Worm (Caenorhabditis elegans) whole organism, late embryonic: Measurements from ENCODE around the gene clu-1.

Source experiments
- C08G9.2 ChIP-seq: sonication (generic microtip); optimal IDR thresholded peaks from 2 replicates; lab custom pipeline; 2016; ENCODE audit warnings: mild to moderate bottlenecking, missing genetic modification characterization, moderate library complexity, missing compliant biosample characterization
- C38D4.7 ChIP-seq: fragments of 200-800 bp; sonication (Bioruptor generic); optimal IDR thresholded peaks from 2 replicates; lab custom pipeline; 2018; ENCODE audit warnings: mild to moderate bottlenecking, missing genetic modification characterization, moderate library complexity, missing compliant biosample characterization
- F13H6.1 ChIP-seq: sonication (generic microtip); optimal IDR thresholded peaks from 2 replicates; lab custom pipeline; 2016; ENCODE audit warnings: missing genetic modification characterization, missing compliant biosample characterization
- K09A11.1 ChIP-seq: sonication (generic microtip); optimal IDR thresholded peaks from 2 replicates; lab custom pipeline; 2017; ENCODE audit warnings: antibody characterized with exemption, mild to moderate bottlenecking, missing genetic modification characterization, missing compliant biosample characterization; ENCODE audit not compliant: insufficient read depth
- T23F11.4 ChIP-seq: fragments of 200-800 bp; sonication (Bioruptor generic); optimal IDR thresholded peaks from 2 replicates; lab custom pipeline; 2018; ENCODE audit warnings: mild to moderate bottlenecking, missing genetic modification characterization, missing compliant biosample characterization
- ahr-1 ChIP-seq: sonication (generic microtip); optimal IDR thresholded peaks from 2 replicates; lab custom pipeline; 2016; ENCODE audit warnings: missing genetic modification characterization, missing compliant biosample characterization
- ceh-14 ChIP-seq: sonication (generic microtip); optimal IDR thresholded peaks from 2 replicates; lab custom pipeline; 2016; ENCODE audit warnings: missing genotype, missing genetic modification characterization, missing compliant biosample characterization
- ceh-18 ChIP-seq: sonication (generic microtip); optimal IDR thresholded peaks from 2 replicates; lab custom pipeline; 2016; ENCODE audit warnings: missing genetic modification characterization, missing compliant biosample characterization
- ceh-19 ChIP-seq: fragments of 200-800 bp; sonication (Bioruptor generic); optimal IDR thresholded peaks from 2 replicates; lab custom pipeline; 2018; ENCODE audit warnings: mild to moderate bottlenecking, missing genetic modification characterization, missing compliant biosample characterization
- ceh-24 ChIP-seq: sonication (generic microtip); optimal IDR thresholded peaks from 2 replicates; lab custom pipeline; 2016; ENCODE audit warnings: mild to moderate bottlenecking, missing genetic modification characterization, missing compliant biosample characterization
- ceh-31 ChIP-seq: sonication (generic microtip); optimal IDR thresholded peaks from 2 replicates; lab custom pipeline; 2016; ENCODE audit warnings: missing genetic modification characterization, missing compliant biosample characterization
- ceh-34 ChIP-seq: sonication (generic microtip); optimal IDR thresholded peaks from 2 replicates; lab custom pipeline; 2016; ENCODE audit warnings: mild to moderate bottlenecking, missing genetic modification characterization, missing compliant biosample characterization
- ceh-45 ChIP-seq: fragments of 200-800 bp; sonication (Bioruptor generic); IDR thresholded peaks from 2 replicates; pipeline ENCODE4 v1.3.6; 2022; ENCODE audit warnings: missing genetic modification reagents, missing genetic modification characterization, missing compliant biosample characterization
- ceh-6 ChIP-seq: fragments of 200-800 bp; sonication (Bioruptor generic); optimal IDR thresholded peaks from 2 replicates; lab custom pipeline; 2018; ENCODE audit warnings: mild to moderate bottlenecking, missing genetic modification characterization, missing compliant biosample characterization
- ets-4 ChIP-seq: sonication (generic microtip); optimal IDR thresholded peaks from 2 replicates; lab custom pipeline; 2016; ENCODE audit warnings: missing genetic modification characterization, missing compliant biosample characterization
- fkh-10 ChIP-seq: fragments of 150-350 bp; optimal IDR thresholded peaks from 2 replicates; lab custom pipeline; 2014; ENCODE audit warnings: missing biosample characterization, missing genetic modification reagents, missing genetic modification characterization
- gmeb-2 ChIP-seq: sonication (generic microtip); optimal IDR thresholded peaks from 2 replicates; lab custom pipeline; 2016; ENCODE audit warnings: missing genetic modification characterization, inconsistent platforms, missing compliant biosample characterization
- hlh-15 ChIP-seq: sonication (generic microtip); optimal IDR thresholded peaks from 2 replicates; lab custom pipeline; 2016; ENCODE audit warnings: missing genetic modification characterization, missing compliant biosample characterization
- hlh-6 ChIP-seq: sonication (generic microtip); optimal IDR thresholded peaks from 2 replicates; lab custom pipeline; 2016; ENCODE audit warnings: missing genotype, missing genetic modification characterization, missing compliant biosample characterization
- lin-11 ChIP-seq: fragments of 200-800 bp; sonication (Bioruptor generic); optimal IDR thresholded peaks from 2 replicates; lab custom pipeline; 2018; ENCODE audit warnings: mild to moderate bottlenecking, missing genetic modification characterization, missing compliant biosample characterization
- madf-2 ChIP-seq: sonication (generic microtip); optimal IDR thresholded peaks from 2 replicates; lab custom pipeline; 2017; ENCODE audit warnings: missing genetic modification characterization, missing compliant biosample characterization
- nhr-232 ChIP-seq: sonication (generic microtip); optimal IDR thresholded peaks from 2 replicates; lab custom pipeline; 2016; ENCODE audit warnings: missing genetic modification characterization, missing compliant biosample characterization
- npax-4 ChIP-seq: sonication (generic microtip); optimal IDR thresholded peaks from 2 replicates; lab custom pipeline; 2016; ENCODE audit warnings: missing genetic modification characterization, missing compliant biosample characterization
- odd-2 ChIP-seq: sonication (generic microtip); optimal IDR thresholded peaks from 2 replicates; lab custom pipeline; 2017; ENCODE audit warnings: antibody characterized with exemption, mild to moderate bottlenecking, missing genetic modification characterization, missing compliant biosample characterization
- pha-2 ChIP-seq: sonication (generic microtip); optimal IDR thresholded peaks from 2 replicates; lab custom pipeline; 2017; ENCODE audit warnings: mild to moderate bottlenecking, missing genetic modification characterization, missing compliant biosample characterization
- pqm-1 ChIP-seq: sonication (generic microtip); optimal IDR thresholded peaks from 2 replicates; lab custom pipeline; 2016; ENCODE audit warnings: missing genetic modification characterization, missing compliant biosample characterization
- pros-1 ChIP-seq: fragments of 150-350 bp; optimal IDR thresholded peaks from 2 replicates; lab custom pipeline; 2014; ENCODE audit warnings: missing biosample characterization, missing genetic modification reagents, missing genetic modification characterization
- rnt-1 ChIP-seq: sonication (generic microtip); optimal IDR thresholded peaks from 2 replicates; lab custom pipeline; 2016; ENCODE audit warnings: missing genetic modification characterization, missing compliant biosample characterization
- syd-9 ChIP-seq: sonication (generic microtip); optimal IDR thresholded peaks from 2 replicates; lab custom pipeline; 2016; ENCODE audit warnings: mild to moderate bottlenecking, missing genetic modification characterization, moderate library complexity, missing compliant biosample characterization
- ttx-3 ChIP-seq: sonication (generic microtip); optimal IDR thresholded peaks from 2 replicates; lab custom pipeline; 2016; ENCODE audit warnings: missing genetic modification reagents, missing genetic modification characterization, missing compliant biosample characterization
- unc-55 ChIP-seq: sonication (generic microtip); optimal IDR thresholded peaks from 2 replicates; lab custom pipeline; 2017; ENCODE audit warnings: missing biosample characterization, missing genetic modification reagents, missing genetic modification characterization
- unc-86 ChIP-seq: sonication (generic microtip); optimal IDR thresholded peaks from 2 replicates; lab custom pipeline; 2016; ENCODE audit warnings: missing genetic modification characterization, missing compliant biosample characterization
- zip-5 ChIP-seq: sonication (generic microtip); optimal IDR thresholded peaks from 2 replicates; lab custom pipeline; 2016; ENCODE audit warnings: missing genetic modification characterization, missing compliant biosample characterization
- ztf-16 ChIP-seq: sonication (generic microtip); optimal IDR thresholded peaks from 2 replicates; lab custom pipeline; 2017; ENCODE audit warnings: missing genetic modification characterization, missing compliant biosample characterization

Gene clu-1

ce11 chrIII:9501072-9501471 lies 20.2 kb downstream of the clu-1 start:
- no peak for TF ChIP-seq C38D4.7
- TF ChIP-seq hlh-6 (tag; lab: Kevin White, UChicago): no peak
- TF ChIP-seq pros-1: no peak
- TF ChIP-seq, all 69 proteins: peak for 0

- TF ChIP-seq lin-11 (tag; lab: Kevin White, UChicago): no peak
- no peak for TF ChIP-seq K09A11.1 (tag; lab: Kevin White, UChicago)
- no peak for TF ChIP-seq syd-9 (tag; lab: Kevin White, UChicago)
- TF ChIP-seq hlh-6 (tag; lab: Kevin White, UChicago): no peak
- no peak for TF ChIP-seq T23F11.4 (GFP tag; lab: Kevin White, UChicago)
- no peak for TF ChIP-seq ceh-31
- TF ChIP-seq ceh-6 (GFP tag; lab: Kevin White, UChicago): no peak
- TF ChIP-seq ceh-19 (GFP tag; lab: Kevin White, UChicago): no peak
- no peak for TF ChIP-seq ets-4
- TF ChIP-seq ceh-14 (tag; lab: Kevin White, UChicago): no peak
- TF ChIP-seq ztf-16 (tag; lab: Kevin White, UChicago): no peak
- TF ChIP-seq ahr-1: no peak
- TF ChIP-seq ceh-45 (GFP tag; lab: Robert Waterston, UW): no peak
- no peak for TF ChIP-seq pha-2
Observed at ce11 chrIII:9500267-9500666, 21.0 kb downstream of the clu-1 start, which contains the start of gene sod-4. sod-4 (minus strand) TSS chrIII:9500375.

ce11 chrIII:9497412-9497811 lies 23.8 kb downstream of the clu-1 start:
- TF ChIP-seq ttx-3 (tag; lab: Kevin White, UChicago): no peak
- TF ChIP-seq T23F11.4 (GFP tag; lab: Kevin White, UChicago): no peak
- no peak for TF ChIP-seq madf-2 (tag; lab: Kevin White, UChicago)
- no peak for TF ChIP-seq fkh-10

ce11 chrIII:9496083-9496482 lies 25.2 kb downstream of the clu-1 start:
- TF ChIP-seq lin-11 (tag; lab: Kevin White, UChicago) (no peak), ceh-34 (tag; lab: Kevin White, UChicago) (no peak), npax-4 (no peak), ceh-18 (tag; lab: Kevin White, UChicago) (no peak), ceh-24 (no peak), rnt-1 (tag; lab: Kevin White, UChicago) (no peak), unc-86 (no peak), ceh-19 (GFP tag; lab: Kevin White, UChicago) (no peak), odd-2 (tag; lab: Kevin White, UChicago) (no peak), F13H6.1 (no peak), T23F11.4 (GFP tag; lab: Kevin White, UChicago) (no peak), C08G9.2 (no peak), ceh-6 (GFP tag; lab: Kevin White, UChicago) (no peak), hlh-15 (no peak), fkh-10 (no peak), ttx-3 (tag; lab: Kevin White, UChicago) (no peak), nhr-232 (no peak), pqm-1 (tag; lab: Kevin White, UChicago) (no peak), zip-5 (tag; lab: Kevin White, UChicago) (no peak)

- TF ChIP-seq unc-55 (GFP tag; lab: Kevin White, UChicago): no peak
- TF ChIP-seq ceh-31: no peak
- no peak for TF ChIP-seq gmeb-2 (tag; lab: Kevin White, UChicago)
Observed at ce11 chrIII:9494209-9494608, 27.1 kb downstream of the clu-1 start.
